Worm (Caenorhabditis elegans) whole organism, early embryonic: Measurements from ENCODE around the gene lin-29.
A peak's percentile ranks its signal among the peaks of the same experiment; 100 is the strongest.

Source experiments
- B0310.2 ChIP-seq: sonication (generic microtip); optimal IDR thresholded peaks from 2 replicates; lab custom pipeline; 2016; ENCODE audit warnings: mild to moderate bottlenecking, missing genetic modification characterization, missing compliant biosample characterization
- F13C5.2 ChIP-seq: sonication (generic microtip); optimal IDR thresholded peaks from 2 replicates; lab custom pipeline; 2017; ENCODE audit warnings: mild to moderate bottlenecking, missing genetic modification characterization, inconsistent platforms, missing compliant biosample characterization
- aly-1 ChIP-seq: sonication (generic microtip); optimal IDR thresholded peaks from 2 replicates; lab custom pipeline; 2016; ENCODE audit warnings: missing genetic modification characterization, missing compliant biosample characterization
- ama-1 ChIP-seq: fragments of 150-350 bp; optimal IDR thresholded peaks from 2 replicates; lab custom pipeline; 2014
- ceh-13 ChIP-seq: fragments of 200-800 bp; sonication (Bioruptor generic); optimal IDR thresholded peaks from 2 replicates; lab custom pipeline; 2018; ENCODE audit warnings: mild to moderate bottlenecking, missing genetic modification characterization, missing compliant biosample characterization
- ceh-36 ChIP-seq: sonication (generic microtip); optimal IDR thresholded peaks from 2 replicates; lab custom pipeline; 2016; ENCODE audit warnings: missing genetic modification characterization, inconsistent platforms, missing compliant biosample characterization
- ets-7 ChIP-seq: sonication (generic microtip); optimal IDR thresholded peaks from 2 replicates; lab custom pipeline; 2016; ENCODE audit warnings: missing genotype, missing genetic modification characterization, missing compliant biosample characterization
- flt-1 ChIP-seq: fragments of 200-800 bp; sonication (Bioruptor generic); IDR thresholded peaks from 2 replicates; pipeline ENCODE4 v1.3.6; 2022; ENCODE audit warnings: missing genetic modification characterization, missing compliant biosample characterization
- hmbx-1 ChIP-seq: sonication (generic microtip); optimal IDR thresholded peaks from 2 replicates; lab custom pipeline; 2016; ENCODE audit warnings: mild to moderate bottlenecking, missing genetic modification characterization, missing compliant biosample characterization
- hmg-4 ChIP-seq: fragments of 200-800 bp; sonication (Bioruptor generic); optimal IDR thresholded peaks from 2 replicates; lab custom pipeline; 2018; ENCODE audit warnings: mild to moderate bottlenecking, missing genetic modification characterization, missing compliant biosample characterization
- hnd-1 ChIP-seq: sonication (generic microtip); optimal IDR thresholded peaks from 2 replicates; lab custom pipeline; 2016; ENCODE audit warnings: missing genetic modification characterization, missing compliant biosample characterization
- pes-1 ChIP-seq: fragments of 200-800 bp; sonication (Bioruptor generic); IDR thresholded peaks from 2 replicates; pipeline ENCODE4 v1.3.6; 2022; ENCODE audit warnings: missing genetic modification reagents, missing genetic modification characterization, missing compliant biosample characterization
- scrt-1 ChIP-seq: fragments of 200-800 bp; sonication (Bioruptor generic); IDR thresholded peaks from 2 replicates; pipeline ENCODE4 v1.3.6; 2022; ENCODE audit warnings: missing genetic modification characterization, missing compliant biosample characterization
- sea-1 ChIP-seq: fragments of 200-800 bp; sonication (Bioruptor generic); conservative IDR thresholded peaks from 2 replicates; pipeline ENCODE4 v1.3.6; 2022; ENCODE audit warnings: missing genetic modification characterization, missing compliant biosample characterization
- tbx-11 ChIP-seq: fragments of 200-800 bp; sonication (Bioruptor generic); IDR thresholded peaks from 2 replicates; pipeline ENCODE4 v1.3.6; 2022; ENCODE audit warnings: missing genetic modification characterization, missing compliant biosample characterization
- tbx-37 ChIP-seq: fragments of 200-800 bp; sonication (Bioruptor generic); conservative IDR thresholded peaks from 2 replicates; pipeline ENCODE4 v1.3.6; 2022; ENCODE audit warnings: missing genetic modification reagents, missing genetic modification characterization, missing compliant biosample characterization
- tra-4 ChIP-seq: sonication (generic microtip); optimal IDR thresholded peaks from 2 replicates; lab custom pipeline; 2017; ENCODE audit warnings: missing genetic modification characterization, missing compliant biosample characterization

The lin-29 gene

ce11 chrII:11973632-11974031 is 38.5 kb upstream of the lin-29 start, which contains the start of gene acbp-6:
Gene acbp-6, minus strand, starts transcription at chrII:11973732.
- TF ChIP-seq aly-1 (tag; lab: Kevin White, UChicago), result no peak
- no peak for TF ChIP-seq scrt-1 (GFP tag; lab: Robert Waterston, UW)
- no peak for TF ChIP-seq ama-1 (lab: Kevin White, UChicago)

- TF ChIP-seq hmbx-1 (tag; lab: Kevin White, UChicago) (no peak), flt-1 (GFP tag; lab: Robert Waterston, UW) (no peak), scrt-1 (GFP tag; lab: Robert Waterston, UW) (no peak)
Observed at ce11 chrII:11972266-11972665, 37.1 kb upstream of the lin-29 start.

ce11 chrII:11971009-11971636 is 36.0 kb upstream of the lin-29 start:
- TF ChIP-seq ama-1 (lab: Kevin White, UChicago) (no peak), F13C5.2 (tag; lab: Kevin White, UChicago) (no peak), sea-1 (GFP tag; lab: Robert Waterston, UW) (no peak), tbx-37 (GFP tag; lab: Robert Waterston, UW) (no peak), hmbx-1 (tag; lab: Kevin White, UChicago) (no peak)

- TF ChIP-seq ceh-36 (tag; lab: Kevin White, UChicago), result no peak
- TF ChIP-seq pes-1 (GFP tag; lab: Robert Waterston, UW), result no peak
- no peak for TF ChIP-seq hmbx-1 (tag; lab: Kevin White, UChicago)
- no peak for TF ChIP-seq F13C5.2 (tag; lab: Kevin White, UChicago)
- TF ChIP-seq B0310.2 (tag; lab: Kevin White, UChicago), result no peak
- no peak for TF ChIP-seq scrt-1 (GFP tag; lab: Robert Waterston, UW)
- TF ChIP-seq tbx-37 (GFP tag; lab: Robert Waterston, UW), result no peak
- no peak for TF ChIP-seq hnd-1 (tag; lab: Kevin White, UChicago)
- TF ChIP-seq tbx-11, result no peak
- TF ChIP-seq flt-1 (GFP tag; lab: Robert Waterston, UW), result no peak
Observed at ce11 chrII:11969033-11969432, 33.9 kb upstream of the lin-29 start.

ce11 chrII:11968275-11968674 is 33.1 kb upstream of the lin-29 start, which contains the start of gene mex-1:
Gene mex-1, plus strand, starts transcription at chrII:11968637.
- TF ChIP-seq tra-4 (tag; lab: Kevin White, UChicago) (no peak), tbx-11 (no peak), aly-1 (tag; lab: Kevin White, UChicago) (no peak), ceh-13 (no peak), scrt-1 (GFP tag; lab: Robert Waterston, UW) (no peak), flt-1 (GFP tag; lab: Robert Waterston, UW) (no peak), ama-1 (lab: Kevin White, UChicago) (no peak), B0310.2 (tag; lab: Kevin White, UChicago) (no peak), ets-7 (no peak), F13C5.2 (tag; lab: Kevin White, UChicago) (no peak), pes-1 (GFP tag; lab: Robert Waterston, UW) (no peak), tbx-37 (GFP tag; lab: Robert Waterston, UW) (no peak), hnd-1 (tag; lab: Kevin White, UChicago) (no peak)

- TF ChIP-seq ets-7 (peak; percentile 78), B0310.2 (tag; lab: Kevin White, UChicago) (peak; percentile 71), tbx-11 (0 out of 2 replicates have a peak, but pooled peaks have one; percentile 46), flt-1 (GFP tag; lab: Robert Waterston, UW) (peak; percentile 53), aly-1 (tag; lab: Kevin White, UChicago) (peak; percentile 35), ceh-36 (tag; lab: Kevin White, UChicago) (no peak), ceh-13 (peak; percentile 62), hnd-1 (tag; lab: Kevin White, UChicago) (peak; percentile 54), tra-4 (tag; lab: Kevin White, UChicago) (peak; percentile 62), F13C5.2 (tag; lab: Kevin White, UChicago) (peak; percentile 79), scrt-1 (GFP tag; lab: Robert Waterston, UW) (peak; percentile 59; the same call in 1 of the 2 replicates), pes-1 (GFP tag; lab: Robert Waterston, UW) (peak; percentile 82), tbx-37 (GFP tag; lab: Robert Waterston, UW) (peak; percentile 62; the same call in 1 of the 2 replicates), ama-1 (lab: Kevin White, UChicago) (no peak), hmg-4 (GFP tag; lab: Kevin White, UChicago) (peak; percentile 85), sea-1 (GFP tag; lab: Robert Waterston, UW) (peak; percentile 69), hmbx-1 (tag; lab: Kevin White, UChicago) (peak; percentile 36)
Observed at ce11 chrII:11967507-11968127, 32.5 kb upstream of the lin-29 start, which contains the start of gene W03C9.5. Gene W03C9.5, minus strand, starts transcription at chrII:11967544.

- TF ChIP-seq aly-1 (tag; lab: Kevin White, UChicago) (no peak), ceh-36 (tag; lab: Kevin White, UChicago) (no peak)
Observed at ce11 chrII:11966602-11967001, 31.5 kb upstream of the lin-29 start, which contains the start of gene rab-7. Gene rab-7, minus strand, starts transcription at chrII:11966931.

ce11 chrII:11964847-11965246 is 29.7 kb upstream of the lin-29 start:
- TF ChIP-seq pes-1 (GFP tag; lab: Robert Waterston, UW) (no peak), hmg-4 (GFP tag; lab: Kevin White, UChicago) (no peak), hmbx-1 (tag; lab: Kevin White, UChicago) (no peak), ama-1 (lab: Kevin White, UChicago) (no peak), scrt-1 (GFP tag; lab: Robert Waterston, UW) (no peak), tbx-37 (GFP tag; lab: Robert Waterston, UW) (no peak), tbx-11 (no peak), tra-4 (tag; lab: Kevin White, UChicago) (no peak)
